Fruit fly (Drosophila melanogaster) whole organism, embryonic: Measurements from ENCODE around the gene CkIIalpha-i3.

Experiments
- CG30403 ChIP-seq: fragments of 200-800 bp; sonication (Bioruptor generic); optimal IDR thresholded peaks from 3 replicates; lab custom pipeline; 2016; ENCODE audit warnings: missing biosample characterization, missing genetic modification characterization
- CG34376 ChIP-seq: fragments of 200-800 bp; sonication (Bioruptor generic); optimal IDR thresholded peaks from 2 replicates; lab custom pipeline; 2018; ENCODE audit warnings: missing biosample characterization, mild to moderate bottlenecking, missing genetic modification characterization
- CG6813 ChIP-seq: fragments of 200-800 bp; sonication (Bioruptor generic); optimal IDR thresholded peaks from 2 replicates; lab custom pipeline; 2017; ENCODE audit warnings: missing biosample characterization, missing genetic modification characterization, mild to moderate bottlenecking, moderate library complexity, missing genetic modification reagents
- CG9817 ChIP-seq: fragments of 200-800 bp; sonication (Bioruptor generic); optimal IDR thresholded peaks from 2 replicates; lab custom pipeline; 2018; ENCODE audit warnings: missing biosample characterization, mild to moderate bottlenecking, missing genetic modification characterization, moderate library complexity
- MBD-R2 ChIP-seq: fragments of 200-800 bp; sonication (Bioruptor generic); IDR thresholded peaks from 2 replicates; pipeline ENCODE4 v1.3.6; 2022; ENCODE audit warnings: missing biosample characterization, missing genetic modification characterization
- NC2β ChIP-seq: fragments of 200-800 bp; sonication (Bioruptor generic); optimal IDR thresholded peaks from 2 replicates; lab custom pipeline; 2016; ENCODE audit warnings: missing biosample characterization, missing genetic modification characterization
- h ChIP-seq: fragments of >200 bp; optimal IDR thresholded peaks from 2 replicates; lab custom pipeline; 2017
- hb ChIP-seq: fragments of 200-800 bp; sonication (Bioruptor generic); IDR thresholded peaks from 3 replicates; pipeline ENCODE4 v1.3.6; 2022; ENCODE audit warnings: missing biosample characterization, missing genetic modification characterization; ENCODE audit not compliant: partially characterized antibody
- sr ChIP-seq: fragments of 200-800 bp; sonication (Bioruptor generic); IDR thresholded peaks from 3 replicates; pipeline ENCODE4 v1.3.6; 2022; ENCODE audit warnings: missing biosample characterization, missing genetic modification characterization
- ssp ChIP-seq: fragments of 200-800 bp; sonication (Bioruptor generic); IDR thresholded peaks from 2 replicates; pipeline ENCODE4 v1.3.6; 2022; ENCODE audit warnings: missing biosample characterization, missing genetic modification characterization

dm6 chr3L:721863-722262, 11.5 kb upstream of the CkIIalpha-i3 start:
- TF ChIP-seq sr (GFP tag; lab: Robert Waterston, UW) (no peak), MBD-R2 (GFP tag; lab: Robert Waterston, UW) (no peak), CG34376 (GFP tag; lab: Kevin White, UChicago) (no peak), NC2β (GFP tag; lab: Kevin White, UChicago) (no peak), h (no peak), ssp (no peak), CG9817 (tag; lab: Kevin White, UChicago) (no peak), CG6813 (no peak), hb (no peak), CG30403 (GFP tag; lab: Kevin White, UChicago) (no peak)
